Fruit fly (Drosophila melanogaster): ENCODE measurements around the gene ND-42.
A peak's percentile ranks its signal among the peaks of the same experiment; 100 is the strongest.

ND-42 gene

DNA sequence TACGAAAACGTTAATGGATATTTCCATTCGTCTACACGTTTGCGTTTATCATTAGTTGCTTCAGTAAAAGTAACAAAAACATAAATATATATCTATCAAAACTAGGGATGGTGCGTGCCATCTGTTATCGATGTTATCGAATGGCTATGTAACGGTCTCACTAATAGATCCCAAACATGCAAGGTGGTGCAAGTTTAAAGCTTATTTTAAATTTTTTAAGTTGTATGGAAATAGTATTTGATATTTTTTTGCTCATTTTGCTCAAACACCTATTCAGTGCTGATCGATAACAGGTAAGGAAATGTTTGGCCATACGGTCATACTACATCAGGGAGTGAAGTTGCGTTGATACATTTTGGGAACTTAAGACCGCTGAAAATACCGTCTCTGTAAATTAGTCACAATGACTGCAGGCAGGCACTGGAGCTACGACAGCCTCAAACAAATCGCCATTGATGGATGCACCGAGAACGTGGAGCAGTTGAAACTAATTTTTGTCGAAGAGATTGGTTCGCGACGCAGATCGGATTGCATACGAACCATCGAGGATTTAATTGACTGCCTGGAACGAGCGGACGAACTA, 6.7 kb downstream of the ND-42 start, which contains the start of the genes CG45099, CG6015, pit and Fadd (continued):
- TF ChIP-seq Usf (GFP tag; optimal IDR thresholded peaks at IDR 0.05) (no peak), Fer3 (tag; optimal IDR thresholded peaks at IDR 0.05) (no peak), CG8765 (GFP tag; IDR thresholded peaks at IDR 0.05) (no peak), ci (GFP tag; IDR thresholded peaks at IDR 0.05) (no peak), CG6654 (GFP tag; optimal IDR thresholded peaks at IDR 0.05) (no peak), bigmax (GFP tag; optimal IDR thresholded peaks at IDR 0.05) (no peak), HLH3B (GFP tag; IDR thresholded peaks at IDR 0.05) (no peak), HmgD (GFP tag; optimal IDR thresholded peaks at IDR 0.05) (no peak), psq (GFP tag; optimal IDR thresholded peaks at IDR 0.05) (no peak), CG3407 (GFP tag; optimal IDR thresholded peaks at IDR 0.05) (no peak), Hr78 (GFP tag; optimal IDR thresholded peaks at IDR 0.05) (no peak), zfh2 (GFP tag; optimal IDR thresholded peaks at IDR 0.05) (no peak), CG13894 (tag; optimal IDR thresholded peaks at IDR 0.05) (no peak), CG4360 (GFP tag; IDR thresholded peaks at IDR 0.05) (no peak), Dad (GFP tag; optimal IDR thresholded peaks at IDR 0.05) (no peak), HHEX (GFP tag; optimal IDR thresholded peaks at IDR 0.05) (no peak), otp (GFP tag; IDR thresholded peaks at IDR 0.05) (no peak), CG9727 (GFP tag; optimal IDR thresholded peaks at IDR 0.05) (no peak), CG18476 (GFP tag; optimal IDR thresholded peaks at IDR 0.05) (no peak), Dbx (GFP tag; IDR thresholded peaks at IDR 0.05) (no peak), Antp (GFP tag; optimal IDR thresholded peaks at IDR 0.05) (no peak), CG32767 (GFP tag; IDR thresholded peaks at IDR 0.05) (no peak), MTF-1 (GFP tag; optimal IDR thresholded peaks at IDR 0.05; ENCODE audit: borderline replicate concordance) (no peak), CG16813 (GFP tag; IDR thresholded peaks at IDR 0.05; ENCODE audit: partially characterized antibody) (peak; percentile 66), dan (GFP tag; IDR thresholded peaks at IDR 0.05) (no peak), CG7987 (GFP tag; optimal IDR thresholded peaks at IDR 0.05) (no peak), CG8089 (GFP tag; optimal IDR thresholded peaks at IDR 0.05) (no peak), hth (optimal IDR thresholded peaks at IDR 0.05) (no peak), HLH4C (GFP tag; IDR thresholded peaks at IDR 0.05; ENCODE audit: partially characterized antibody) (peak; percentile 74), fru (optimal IDR thresholded peaks at IDR 0.05) (no peak), ara (GFP tag; IDR thresholded peaks at IDR 0.05) (no peak), ftz-f1 (GFP tag; optimal IDR thresholded peaks at IDR 0.05) (no peak), CG17359 (tag; optimal IDR thresholded peaks at IDR 0.05) (no peak), CG17912 (GFP tag; optimal IDR thresholded peaks at IDR 0.05) (no peak), CG7745 (tag; optimal IDR thresholded peaks at IDR 0.05) (no peak), disco-r (GFP tag; optimal IDR thresholded peaks at IDR 0.05) (no peak), Opbp (GFP tag; IDR thresholded peaks at IDR 0.05; ENCODE audit: partially characterized antibody) (0 out of 3 replicates have a peak, but pooled peaks have one; percentile 45), CG4617 (GFP tag; optimal IDR thresholded peaks at IDR 0.05; ENCODE audit: borderline replicate concordance) (peak; percentile 59), al (GFP tag; IDR thresholded peaks at IDR 0.05) (no peak), E2f1 (GFP tag; IDR thresholded peaks at IDR 0.05) (no peak), scrt (GFP tag; optimal IDR thresholded peaks at IDR 0.05) (no peak), CG5180 (GFP tag; optimal IDR thresholded peaks at IDR 0.05) (no peak), pho (GFP tag; optimal IDR thresholded peaks at IDR 0.05) (no peak), Dip2 (GFP tag; IDR thresholded peaks at IDR 0.05) (no peak), nerfin-1 (tag; optimal IDR thresholded peaks at IDR 0.05) (peak; percentile 30), CG10543 (GFP tag; optimal IDR thresholded peaks at IDR 0.05) (no peak), dimm (GFP tag; IDR thresholded peaks at IDR 0.05) (no peak), unc-4 (GFP tag; IDR thresholded peaks at IDR 0.05; ENCODE audit: partially characterized antibody) (peak; percentile 63), slp2 (GFP tag; optimal IDR thresholded peaks at IDR 0.05) (no peak), CTCF (GFP tag; optimal IDR thresholded peaks at IDR 0.05) (no peak), CG9437 (GFP tag; optimal IDR thresholded peaks at IDR 0.05) (no peak), CG5245 (GFP tag; optimal IDR thresholded peaks at IDR 0.05) (no peak)

Data from whole organism, embryonic.